Worm (Caenorhabditis elegans) whole organism, L1 larva: ENCODE data around the gene slc-17.3.

Experiments
- aly-2 ChIP-seq: fragments of 150-350 bp; optimal IDR thresholded peaks from 2 replicates; lab custom pipeline; 2014; ENCODE audit warnings: missing biosample characterization, missing genetic modification characterization
- nhr-12 ChIP-seq: sonication (generic microtip); optimal IDR thresholded peaks from 2 replicates; lab custom pipeline; 2017; ENCODE audit warnings: missing biosample characterization, missing genetic modification characterization
- xbp-1 ChIP-seq: sonication (generic microtip); optimal IDR thresholded peaks from 2 replicates; lab custom pipeline; 2016; ENCODE audit warnings: missing genetic modification characterization, missing compliant biosample characterization

- TF ChIP-seq nhr-12 (tag; lab: Kevin White, UChicago) = no peak
- no peak for TF ChIP-seq xbp-1 (tag; lab: Kevin White, UChicago)
- no peak for TF ChIP-seq aly-2 (tag; lab: Kevin White, UChicago)
These were observed 8.4 kb upstream of the slc-17.3 start, which contains the start of gene tyr-1 for ce11 chrIII:7873481-7873880.
